Fruit fly (Drosophila melanogaster): Measurements from ENCODE around the gene CG5989.

Gene CG5989

dm6 chr3L:8629701-8630343, 25.9 kb upstream of the CG5989 start:
- TF ChIP-seq sr (GFP tag; IDR thresholded peaks at IDR 0.05) (peak; percentile 87), sd (tag; optimal IDR thresholded peaks at IDR 0.05) (peak; percentile 88), CG12769 (tag; optimal IDR thresholded peaks at IDR 0.05) (peak; percentile 51), bsh (GFP tag; optimal IDR thresholded peaks at IDR 0.05) (no peak), pros (GFP tag; optimal IDR thresholded peaks at IDR 0.05) (no peak), crol (GFP tag; IDR thresholded peaks at IDR 0.05) (0 out of 2 replicates have a peak, but pooled peaks have one; percentile 11), CG10543 (GFP tag; optimal IDR thresholded peaks at IDR 0.05) (peak; percentile 65), CG6683 (GFP tag; optimal IDR thresholded peaks at IDR 0.05) (no peak), br (optimal IDR thresholded peaks at IDR 0.05) (no peak), Deaf1 (tag; optimal IDR thresholded peaks at IDR 0.05) (peak; percentile 22), Med (GFP tag) (peak; percentile 73), cg (GFP tag; optimal IDR thresholded peaks at IDR 0.05) (peak; percentile 0), CG2120 (GFP tag; optimal IDR thresholded peaks at IDR 0.05) (no peak), CG4820 (GFP tag; optimal IDR thresholded peaks at IDR 0.05) (no peak), CG18764 (GFP tag; optimal IDR thresholded peaks at IDR 0.05) (no peak)

- TF ChIP-seq Abd-B (GFP tag; optimal IDR thresholded peaks at IDR 0.05) (no peak), pan (optimal IDR thresholded peaks at IDR 0.05) (no peak), pan (GFP tag; optimal IDR thresholded peaks at IDR 0.05 in 1 of 2, IDR thresholded peaks at IDR 0.05 in 1 of 2) (peak in 1 of 2 experiments; percentile 87), Hr51 (GFP tag; optimal IDR thresholded peaks at IDR 0.05) (no peak), CG16813 (GFP tag; IDR thresholded peaks at IDR 0.05; ENCODE audit: partially characterized antibody) (no peak), pita (GFP tag; optimal IDR thresholded peaks at IDR 0.05) (no peak), CG4360 (GFP tag; IDR thresholded peaks at IDR 0.05) (no peak), onecut (GFP tag; IDR thresholded peaks at IDR 0.05) (peak; percentile 57), ci (GFP tag; IDR thresholded peaks at IDR 0.05) (0 out of 3 replicates have a peak, but pooled peaks have one; percentile 57), cad (GFP tag; optimal IDR thresholded peaks at IDR 0.05) (no peak), gce (GFP tag; IDR thresholded peaks at IDR 0.05) (peak; percentile 65; the same call in 1 of the 3 replicates), chinmo (GFP tag; IDR thresholded peaks at IDR 0.05; ENCODE audit: partially characterized antibody) (no peak), Max (GFP tag; optimal IDR thresholded peaks at IDR 0.05) (peak; percentile 37), unpg (GFP tag; optimal IDR thresholded peaks at IDR 0.05) (peak; percentile 67), CG15073 (GFP tag; optimal IDR thresholded peaks at IDR 0.05) (no peak), insv (GFP tag; optimal IDR thresholded peaks at IDR 0.05) (no peak), al (GFP tag; IDR thresholded peaks at IDR 0.05) (peak; percentile 65), CG4617 (GFP tag; optimal IDR thresholded peaks at IDR 0.05; ENCODE audit: borderline replicate concordance) (no peak), CG8359 (GFP tag; optimal IDR thresholded peaks at IDR 0.05; ENCODE audit: borderline replicate concordance) (peak; percentile 11), so (GFP tag; IDR thresholded peaks at IDR 0.05) (peak; percentile 57; the same call in 1 of the 3 replicates), cg (GFP tag; optimal IDR thresholded peaks at IDR 0.05) (no peak), crc (GFP tag; optimal IDR thresholded peaks at IDR 0.05) (no peak), Sry-δ (GFP tag; optimal IDR thresholded peaks at IDR 0.05) (no peak), CG10209 (GFP tag; optimal IDR thresholded peaks at IDR 0.05) (peak; percentile 31), Blimp-1 (GFP tag; optimal IDR thresholded peaks at IDR 0.05) (peak; percentile 81), CG4282 (GFP tag; optimal IDR thresholded peaks at IDR 0.05) (no peak), CG10654 (GFP tag; optimal IDR thresholded peaks at IDR 0.05) (peak; percentile 40), prd (optimal IDR thresholded peaks at IDR 0.05) (no peak), prd (GFP tag; IDR thresholded peaks at IDR 0.05) (peak; percentile 88), CG17361 (GFP tag; IDR thresholded peaks at IDR 0.05) (peak; percentile 84), CG7556 (GFP tag; optimal IDR thresholded peaks at IDR 0.05) (peak; percentile 38), CG2129 (GFP tag; IDR thresholded peaks at IDR 0.05; ENCODE audit: partially characterized antibody) (no peak), CG7271 (tag; optimal IDR thresholded peaks at IDR 0.05) (no peak), fu2 (GFP tag; optimal IDR thresholded peaks at IDR 0.05) (no peak), nau (GFP tag; optimal IDR thresholded peaks at IDR 0.05) (no peak)
Measured at dm6 chr3L:8628964-8629363, 25.0 kb upstream of the CG5989 start.
